Fruit fly (Drosophila melanogaster) whole organism, embryonic: ENCODE data around the gene ppk13.

ENCODE experiments used
- Adf1 ChIP-seq: fragments of 200-800 bp; sonication (Bioruptor generic); IDR thresholded peaks from 2 replicates; pipeline ENCODE4 v1.3.6; 2022; ENCODE audit warnings: missing biosample characterization, missing genetic modification characterization
- CG10147 ChIP-seq: fragments of 200-800 bp; sonication (Bioruptor generic); optimal IDR thresholded peaks from 2 replicates; lab custom pipeline; 2019; ENCODE audit warnings: missing biosample characterization, mild to moderate bottlenecking, missing genetic modification characterization, moderate library complexity
- CG10462 ChIP-seq: fragments of 200-800 bp; sonication (Bioruptor generic); optimal IDR thresholded peaks from 2 replicates; lab custom pipeline; 2016; ENCODE audit warnings: missing biosample characterization, missing genetic modification characterization
- CG11456 ChIP-seq: fragments of 200-800 bp; sonication (Bioruptor generic); IDR thresholded peaks from 3 replicates; pipeline ENCODE4 v1.3.6; 2022; ENCODE audit warnings: missing biosample characterization, missing genetic modification characterization
- CG1233 ChIP-seq: fragments of 200-800 bp; sonication (Bioruptor generic); optimal IDR thresholded peaks from 4 replicates; lab custom pipeline; 2018; ENCODE audit warnings: missing biosample characterization, mild to moderate bottlenecking, missing genetic modification characterization
- CG12769 ChIP-seq: fragments of 200-800 bp; sonication (Bioruptor generic); optimal IDR thresholded peaks from 2 replicates; lab custom pipeline; 2019; ENCODE audit warnings: missing biosample characterization, mild to moderate bottlenecking, missing genetic modification characterization, moderate library complexity
- CG17328 ChIP-seq: fragments of 200-800 bp; sonication (Bioruptor generic); IDR thresholded peaks from 2 replicates; pipeline ENCODE4 v1.3.6; 2022; ENCODE audit warnings: missing biosample characterization, missing genetic modification characterization
- CG2678 ChIP-seq: fragments of 200-800 bp; sonication (Bioruptor generic); optimal IDR thresholded peaks from 3 replicates; lab custom pipeline; 2019; ENCODE audit warnings: missing biosample characterization, mild to moderate bottlenecking, missing genetic modification characterization, moderate library complexity
- CG3065 ChIP-seq: fragments of 200-800 bp; sonication (Bioruptor generic); optimal IDR thresholded peaks from 2 replicates; lab custom pipeline; 2016; ENCODE audit warnings: missing biosample characterization, missing genetic modification characterization
- CG32532 ChIP-seq: fragments of 200-800 bp; sonication (Bioruptor generic); IDR thresholded peaks from 2 replicates; pipeline ENCODE4 v1.3.6; 2022; ENCODE audit warnings: missing biosample characterization, missing genetic modification characterization
- CG3407 ChIP-seq: fragments of 200-800 bp; sonication (Bioruptor generic); optimal IDR thresholded peaks from 2 replicates; lab custom pipeline; 2018; ENCODE audit warnings: missing biosample characterization, mild to moderate bottlenecking, missing genetic modification characterization
- CG3726 ChIP-seq: fragments of 200-800 bp; sonication (Bioruptor generic); IDR thresholded peaks from 3 replicates; pipeline ENCODE4, ENCODE4 v1.3.6; 2022; ENCODE audit warnings: missing biosample characterization, missing genetic modification characterization
- CG3995 ChIP-seq: fragments of 200-800 bp; sonication (Bioruptor generic); optimal IDR thresholded peaks from 3 replicates; lab custom pipeline; 2016; ENCODE audit warnings: missing biosample characterization, missing genetic modification characterization
- CG4328 ChIP-seq: fragments of 200-800 bp; sonication (Bioruptor generic); optimal IDR thresholded peaks from 3 replicates; lab custom pipeline; 2017; ENCODE audit warnings: missing biosample characterization, missing genetic modification reagents, missing genetic modification characterization
- CG4424 ChIP-seq: fragments of 200-800 bp; sonication (Bioruptor generic); optimal IDR thresholded peaks from 3 replicates; lab custom pipeline; 2016; ENCODE audit warnings: missing biosample characterization, missing genetic modification characterization
- CG6654 ChIP-seq: fragments of 200-800 bp; sonication (Bioruptor generic); optimal IDR thresholded peaks from 2 replicates; lab custom pipeline; 2017; ENCODE audit warnings: missing biosample characterization, mild to moderate bottlenecking, missing genetic modification characterization
- CG7372 ChIP-seq: fragments of 200-800 bp; sonication (Bioruptor generic); IDR thresholded peaks from 2 replicates; pipeline ENCODE4 v1.3.6; 2022; ENCODE audit warnings: missing biosample characterization, missing genetic modification characterization
- CG7556 ChIP-seq: fragments of 200-800 bp; sonication (Bioruptor generic); optimal IDR thresholded peaks from 2 replicates; lab custom pipeline; 2017; ENCODE audit warnings: missing biosample characterization, mild to moderate bottlenecking, missing genetic modification characterization
- CG8388 ChIP-seq: fragments of 200-800 bp; sonication (Bioruptor generic); optimal IDR thresholded peaks from 2 replicates; lab custom pipeline; 2019; ENCODE audit warnings: missing biosample characterization, mild to moderate bottlenecking, missing genetic modification characterization, moderate library complexity
- CG8765 ChIP-seq: fragments of 200-800 bp; sonication (Bioruptor generic); IDR thresholded peaks from 2 replicates; pipeline ENCODE4 v1.3.6; 2022; ENCODE audit warnings: missing biosample characterization, missing genetic modification characterization
- CG8944 ChIP-seq: fragments of 200-800 bp; sonication (Bioruptor generic); optimal IDR thresholded peaks from 3 replicates; lab custom pipeline; 2016; ENCODE audit warnings: missing biosample characterization, missing genetic modification characterization
- CG9609 ChIP-seq: fragments of 200-800 bp; sonication (Bioruptor generic); optimal IDR thresholded peaks from 3 replicates; lab custom pipeline; 2016; ENCODE audit warnings: missing biosample characterization, missing genetic modification characterization
- D19A ChIP-seq: fragments of 200-800 bp; optimal IDR thresholded peaks from 3 replicates; lab custom pipeline; 2019; ENCODE audit warnings: missing biosample characterization, mild to moderate bottlenecking, missing genetic modification characterization, moderate library complexity
- Dll ChIP-seq: fragments of 200-800 bp; sonication (Bioruptor generic); IDR thresholded peaks from 4 replicates; pipeline ENCODE4 v1.3.6; 2022; ENCODE audit warnings: missing biosample characterization, missing genetic modification characterization; ENCODE audit not compliant: partially characterized antibody
- Doc3 ChIP-seq: fragments of 200-800 bp; sonication (Bioruptor generic); IDR thresholded peaks from 3 replicates; pipeline ENCODE4 v1.3.6; 2022; ENCODE audit warnings: missing biosample characterization, missing genetic modification characterization; ENCODE audit not compliant: partially characterized antibody
- Lpt ChIP-seq: fragments of >200 bp; optimal IDR thresholded peaks from 2 replicates; lab custom pipeline; 2018; ENCODE audit warnings: missing biosample characterization, missing genetic modification characterization
- Neu2 ChIP-seq: fragments of 200-800 bp; sonication (Bioruptor generic); optimal IDR thresholded peaks from 3 replicates; lab custom pipeline; 2016; ENCODE audit warnings: missing biosample characterization, missing genetic modification characterization, borderline replicate concordance
- Nf-YB ChIP-seq: fragments of 200-800 bp; sonication (Bioruptor generic); optimal IDR thresholded peaks from 3 replicates; lab custom pipeline; 2019; ENCODE audit warnings: missing biosample characterization, mild to moderate bottlenecking, missing genetic modification characterization, moderate library complexity
- Rfx ChIP-seq: fragments of 200-800 bp; sonication (Bioruptor generic); IDR thresholded peaks from 2 replicates; pipeline ENCODE4 v1.3.6; 2022; ENCODE audit warnings: missing biosample characterization, missing genetic modification characterization
- Sry-β ChIP-seq: fragments of 200-800 bp; sonication (Bioruptor generic); optimal IDR thresholded peaks from 2 replicates; lab custom pipeline; 2018; ENCODE audit warnings: missing biosample characterization, mild to moderate bottlenecking, missing genetic modification characterization, moderate library complexity
- ap ChIP-seq: fragments of 200-800 bp; sonication (Bioruptor generic); IDR thresholded peaks from 2 replicates; pipeline ENCODE4 v1.3.6; 2022; ENCODE audit warnings: missing biosample characterization, missing genetic modification characterization
- az2 ChIP-seq: fragments of 200-800 bp; sonication (Bioruptor generic); optimal IDR thresholded peaks from 3 replicates; lab custom pipeline; 2016; ENCODE audit warnings: missing biosample characterization, missing genetic modification characterization
- bab2 ChIP-seq: fragments of 200-800 bp; sonication (Bioruptor generic); optimal IDR thresholded peaks from 2 replicates; lab custom pipeline; 2016; ENCODE audit warnings: missing biosample characterization, missing genetic modification characterization
- bowl ChIP-seq: fragments of 200-800 bp; sonication (Bioruptor generic); IDR thresholded peaks from 2 replicates; pipeline ENCODE4 v1.3.6; 2022; ENCODE audit warnings: missing biosample characterization, missing genetic modification characterization
- bsh ChIP-seq, 2 experiments: fragments of 200-800 bp; sonication (Bioruptor generic); optimal IDR thresholded peaks; 2 replicates each; lab custom pipeline; 2017 to 2018; ENCODE audit warnings: mild to moderate bottlenecking in 2 of 2, missing biosample characterization in 2 of 2, missing genetic modification characterization in 2 of 2, moderate library complexity in 1 of 2
- ci ChIP-seq: fragments of 200-800 bp; sonication (Bioruptor generic); IDR thresholded peaks from 3 replicates; pipeline ENCODE4 v1.3.6; 2022; ENCODE audit warnings: missing biosample characterization, missing genetic modification characterization
- corto ChIP-seq: fragments of 200-800 bp; sonication (Bioruptor generic); optimal IDR thresholded peaks from 2 replicates; lab custom pipeline; 2016; ENCODE audit warnings: missing biosample characterization, mild to moderate bottlenecking, missing genetic modification characterization, moderate library complexity
- cwo ChIP-seq: fragments of 200-800 bp; sonication (Bioruptor generic); optimal IDR thresholded peaks from 3 replicates; lab custom pipeline; 2017; ENCODE audit warnings: missing biosample characterization, missing genetic modification characterization, mild to moderate bottlenecking, moderate library complexity, missing genetic modification reagents
- dmrt99B ChIP-seq: fragments of 200-800 bp; sonication (Bioruptor generic); optimal IDR thresholded peaks from 2 replicates; lab custom pipeline; 2018; ENCODE audit warnings: missing biosample characterization, mild to moderate bottlenecking, missing genetic modification characterization, moderate library complexity
- fd102C ChIP-seq: fragments of 200-800 bp; sonication (Bioruptor generic); optimal IDR thresholded peaks from 2 replicates; lab custom pipeline; 2018; ENCODE audit warnings: missing biosample characterization, mild to moderate bottlenecking, missing genetic modification characterization, moderate library complexity
- fru ChIP-seq: fragments of >200 bp; optimal IDR thresholded peaks from 2 replicates; lab custom pipeline; 2017
- gsb-n ChIP-seq: fragments of 200-800 bp; sonication (Bioruptor generic); optimal IDR thresholded peaks from 3 replicates; lab custom pipeline; 2018; ENCODE audit warnings: missing biosample characterization, mild to moderate bottlenecking, missing genetic modification characterization
- kah ChIP-seq: fragments of 200-800 bp; sonication (Bioruptor generic); optimal IDR thresholded peaks from 2 replicates; lab custom pipeline; 2018; ENCODE audit warnings: missing biosample characterization, mild to moderate bottlenecking, missing genetic modification characterization
- lmd ChIP-seq: fragments of 200-800 bp; sonication (Bioruptor generic); IDR thresholded peaks from 2 replicates; pipeline ENCODE4 v1.3.6; 2022; ENCODE audit warnings: missing biosample characterization, missing genetic modification characterization
- nmo ChIP-seq: fragments of 200-800 bp; sonication (Bioruptor generic); optimal IDR thresholded peaks from 2 replicates; lab custom pipeline; 2018; ENCODE audit warnings: missing biosample characterization, mild to moderate bottlenecking, missing genetic modification characterization, moderate library complexity
- pros ChIP-seq: fragments of 200-800 bp; sonication (Bioruptor generic); optimal IDR thresholded peaks from 3 replicates; lab custom pipeline; 2019; ENCODE audit warnings: missing biosample characterization, mild to moderate bottlenecking, missing genetic modification characterization, moderate library complexity
- sens ChIP-seq: fragments of 200-800 bp; sonication (Bioruptor generic); peaks from one replicate; lab custom pipeline; 2016; ENCODE audit warnings: missing biosample characterization, missing genetic modification characterization
- sim ChIP-seq: fragments of 200-800 bp; sonication (Bioruptor generic); IDR thresholded peaks from 2 replicates; pipeline ENCODE4 v1.3.6; 2022; ENCODE audit warnings: missing biosample characterization, missing genetic modification characterization
- tna ChIP-seq: fragments of 200-800 bp; sonication (Bioruptor generic); IDR thresholded peaks from 2 replicates; pipeline ENCODE4 v1.3.6; 2022; ENCODE audit warnings: missing biosample characterization, missing genetic modification characterization; ENCODE audit not compliant: partially characterized antibody
- tx ChIP-seq: fragments of 200-800 bp; sonication (Bioruptor generic); optimal IDR thresholded peaks from 2 replicates; lab custom pipeline; 2016; ENCODE audit warnings: missing biosample characterization, missing genetic modification characterization
- unc-4 ChIP-seq: fragments of 200-800 bp; sonication (Bioruptor generic); IDR thresholded peaks from 2 replicates; pipeline ENCODE4 v1.3.6; 2022; ENCODE audit warnings: missing biosample characterization, missing genetic modification characterization; ENCODE audit not compliant: partially characterized antibody
- wdn ChIP-seq: fragments of 200-800 bp; sonication (Bioruptor generic); IDR thresholded peaks from 2 replicates; pipeline ENCODE4 v1.3.6; 2022; ENCODE audit warnings: missing biosample characterization, missing genetic modification characterization

Gene ppk13

dm6 chr2L:21037723-21038122 is 50.8 kb downstream of the ppk13 start (continued):
- no peak for TF ChIP-seq CG9609 (GFP tag; lab: Kevin White, UChicago)
- TF ChIP-seq tx (GFP tag; lab: Kevin White, UChicago): no peak
- TF ChIP-seq fd102C (GFP tag; lab: Kevin White, UChicago): no peak
- no peak for TF ChIP-seq CG3065
- peak; percentile 29 for TF ChIP-seq CG3407
- TF ChIP-seq Nf-YB (GFP tag; lab: Kevin White, UChicago): no peak
- no peak for TF ChIP-seq wdn
- TF ChIP-seq Lpt (GFP tag; lab: Kevin White, UChicago): no peak
- peak; percentile 73 for TF ChIP-seq CG1233 (GFP tag; lab: Kevin White, UChicago)
- TF ChIP-seq ap (GFP tag; lab: Robert Waterston, UW): no peak
- TF ChIP-seq az2 (GFP tag; lab: Kevin White, UChicago): no peak
- TF ChIP-seq CG11456 (GFP tag; lab: Robert Waterston, UW): no peak
- TF ChIP-seq CG10147 (GFP tag; lab: Kevin White, UChicago): no peak
- TF ChIP-seq Rfx (GFP tag; lab: Robert Waterston, UW): no peak
- TF ChIP-seq CG17328 (GFP tag; lab: Robert Waterston, UW): no peak
- no peak for TF ChIP-seq bab2 (GFP tag; lab: Kevin White, UChicago)
- no peak for TF ChIP-seq CG8944 (GFP tag; lab: Kevin White, UChicago)
- TF ChIP-seq unc-4 (GFP tag; lab: Robert Waterston, UW): no peak
- TF ChIP-seq CG6654 (GFP tag; lab: Kevin White, UChicago): no peak
- TF ChIP-seq CG7556 (GFP tag; lab: Kevin White, UChicago): no peak
- TF ChIP-seq D19A: no peak
- no peak for TF ChIP-seq CG8388 (GFP tag; lab: Kevin White, UChicago)
- peak; percentile 60 for TF ChIP-seq Sry-β (GFP tag; lab: Kevin White, UChicago)
- TF ChIP-seq dmrt99B: peak; percentile 29
- TF ChIP-seq CG8765 (GFP tag; lab: Robert Waterston, UW): no peak
- no peak for TF ChIP-seq bowl (GFP tag; lab: Robert Waterston, UW)
- peak; percentile 9 for TF ChIP-seq CG4424 (GFP tag; lab: Kevin White, UChicago)
- TF ChIP-seq CG3726 (GFP tag; lab: Robert Waterston, UW): no peak
- TF ChIP-seq Dll (GFP tag; lab: Robert Waterston, UW): no peak
- no peak for TF ChIP-seq CG10462
- peak in 1 of 2 experiments; percentile 23 for TF ChIP-seq bsh (GFP tag; optimal IDR thresholded peaks at IDR 0.05; lab: Kevin White, UChicago)
- peak; percentile 46 for TF ChIP-seq CG4328 (GFP tag; lab: Kevin White, UChicago)
- TF ChIP-seq tna (GFP tag; lab: Robert Waterston, UW): no peak
- peak; percentile 16 for TF ChIP-seq pros
- TF ChIP-seq CG7372 (GFP tag; lab: Robert Waterston, UW): no peak
- no peak for TF ChIP-seq CG12769 (tag; lab: Kevin White, UChicago)
- peak; percentile 78 for TF ChIP-seq sens (GFP tag; lab: Kevin White, UChicago)
- no peak for TF ChIP-seq Neu2 (GFP tag; lab: Kevin White, UChicago)
- TF ChIP-seq kah (GFP tag; lab: Kevin White, UChicago): peak; percentile 68
- peak; percentile 63; the same call in 1 of the 3 replicates for TF ChIP-seq ci
- no peak for TF ChIP-seq Doc3 (GFP tag; lab: Robert Waterston, UW)
- TF ChIP-seq sim (GFP tag; lab: Robert Waterston, UW): no peak
- TF ChIP-seq CG3995 (GFP tag; lab: Kevin White, UChicago): no peak
- TF ChIP-seq gsb-n (tag; lab: Kevin White, UChicago): no peak
- no peak for TF ChIP-seq nmo
- TF ChIP-seq Adf1 (GFP tag; lab: Robert Waterston, UW): no peak
- no peak for TF ChIP-seq fru (lab: Kevin White, UChicago)
- TF ChIP-seq cwo: no peak
- no peak for TF ChIP-seq corto (GFP tag; lab: Kevin White, UChicago)
- no peak for TF ChIP-seq CG32532 (GFP tag; lab: Robert Waterston, UW)
- no peak for TF ChIP-seq lmd (GFP tag; lab: Robert Waterston, UW)
- peak; percentile 75 for TF ChIP-seq CG2678 (tag; lab: Kevin White, UChicago)
